Worm (Caenorhabditis elegans) whole organism, mixed stage, embryonic: Measurements from ENCODE around the gene T24E12.3.

Source experiments
- blmp-1 ChIP-seq: fragments of 150-350 bp; optimal IDR thresholded peaks from 2 replicates; lab custom pipeline; 2014; ENCODE audit warnings: missing biosample characterization, missing genetic modification characterization
- ceh-43 ChIP-seq: fragments of 200-800 bp; sonication (Bioruptor generic); optimal IDR thresholded peaks from 2 replicates; lab custom pipeline; 2018; ENCODE audit warnings: mild to moderate bottlenecking, missing genetic modification characterization, moderate library complexity, missing compliant biosample characterization
- elt-1 ChIP-seq: sonication (generic microtip); optimal IDR thresholded peaks from 2 replicates; lab custom pipeline; 2017; ENCODE audit warnings: missing genetic modification characterization, mild to moderate bottlenecking, missing compliant biosample characterization, antibody characterized with exemption, moderate library complexity, borderline replicate concordance; ENCODE audit not compliant: insufficient read depth
- lin-13 ChIP-seq: fragments of 150-350 bp; optimal IDR thresholded peaks from 2 replicates; lab custom pipeline; 2014; ENCODE audit warnings: missing biosample characterization, missing genetic modification characterization
- nhr-237 ChIP-seq: fragments of 150-350 bp; optimal IDR thresholded peaks from 2 replicates; lab custom pipeline; 2014; ENCODE audit warnings: missing biosample characterization, missing genetic modification characterization
- nhr-28 ChIP-seq: fragments of 150-350 bp; optimal IDR thresholded peaks from 2 replicates; lab custom pipeline; 2014; ENCODE audit warnings: missing biosample characterization, missing genetic modification characterization
- tbx-8 ChIP-seq: fragments of 200-800 bp; sonication (Bioruptor generic); optimal IDR thresholded peaks from 2 replicates; lab custom pipeline; 2018; ENCODE audit warnings: mild to moderate bottlenecking, missing genetic modification characterization, moderate library complexity, missing compliant biosample characterization
- unc-120 ChIP-seq: sonication (generic microtip); optimal IDR thresholded peaks from 2 replicates; lab custom pipeline; 2017; ENCODE audit warnings: missing genetic modification characterization, missing compliant biosample characterization; ENCODE audit not compliant: poor library complexity, severe bottlenecking
- unc-39 ChIP-seq: fragments of 150-350 bp; optimal IDR thresholded peaks from 2 replicates; lab custom pipeline; 2014; ENCODE audit warnings: missing biosample characterization, missing genetic modification characterization

- TF ChIP-seq ceh-43 (GFP tag; lab: Kevin White, UChicago) (no peak), unc-39 (tag; lab: Kevin White, UChicago) (no peak), unc-120 (tag; lab: Kevin White, UChicago) (no peak), elt-1 (no peak), tbx-8 (GFP tag; lab: Kevin White, UChicago) (no peak), nhr-237 (tag; lab: Kevin White, UChicago) (no peak), blmp-1 (tag; lab: Kevin White, UChicago) (no peak), lin-13 (no peak), nhr-28 (tag; lab: Kevin White, UChicago) (no peak)
These were observed 10.7 kb downstream of the T24E12.3 start for ce11 chrII:3786538-3786937.
